Fruit fly (Drosophila melanogaster): Measurements from ENCODE around the gene CG13085.

Gene CG13085

DNA sequence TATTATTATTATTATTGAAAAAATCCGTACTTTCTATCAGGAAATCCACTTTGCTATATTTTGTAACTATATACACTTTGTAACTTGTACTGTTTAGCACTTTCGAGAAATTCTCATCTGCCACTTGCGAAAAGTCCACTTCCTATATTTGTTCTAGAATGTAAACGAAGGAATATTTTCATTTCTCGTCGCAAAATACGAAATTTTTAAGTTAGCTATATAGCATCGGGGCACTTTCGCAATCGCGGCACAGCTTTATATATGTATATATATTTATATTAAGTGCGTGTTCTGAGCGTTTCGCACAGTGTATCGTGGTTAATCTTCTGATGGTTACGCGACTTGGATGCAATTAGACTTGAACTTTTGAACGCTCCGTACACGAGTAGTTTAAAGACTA is 17.9 kb downstream of the CG13085 start, which contains the start of gene RanGAP:
Gene RanGAP, plus strand, starts transcription at position 169 of the 400 bp plus-strand sequence.
- TF ChIP-seq CG9705 (GFP tag; optimal IDR thresholded peaks at IDR 0.05) = no peak
- TF ChIP-seq OdsH (GFP tag; optimal IDR thresholded peaks at IDR 0.05) = no peak
- TF ChIP-seq Hr78 (GFP tag; optimal IDR thresholded peaks at IDR 0.05) = no peak
- no peak for TF ChIP-seq tai (GFP tag; optimal IDR thresholded peaks at IDR 0.05)
- no peak for TF ChIP-seq CrebA (GFP tag; optimal IDR thresholded peaks at IDR 0.05; ENCODE audit: borderline replicate concordance)
- no peak for TF ChIP-seq brk (GFP tag; optimal IDR thresholded peaks at IDR 0.05)
- TF ChIP-seq lola (GFP tag; optimal IDR thresholded peaks at IDR 0.05) = no peak
- TF ChIP-seq Jra (GFP tag; optimal IDR thresholded peaks at IDR 0.05) = no peak
- no peak for TF ChIP-seq Mio (GFP tag; optimal IDR thresholded peaks at IDR 0.05)
- no peak for TF ChIP-seq psq (GFP tag; optimal IDR thresholded peaks at IDR 0.05)
- no peak for TF ChIP-seq ey (GFP tag; optimal IDR thresholded peaks at IDR 0.05)
- TF ChIP-seq HLH106 (tag; optimal IDR thresholded peaks at IDR 0.05) = no peak

DNA sequence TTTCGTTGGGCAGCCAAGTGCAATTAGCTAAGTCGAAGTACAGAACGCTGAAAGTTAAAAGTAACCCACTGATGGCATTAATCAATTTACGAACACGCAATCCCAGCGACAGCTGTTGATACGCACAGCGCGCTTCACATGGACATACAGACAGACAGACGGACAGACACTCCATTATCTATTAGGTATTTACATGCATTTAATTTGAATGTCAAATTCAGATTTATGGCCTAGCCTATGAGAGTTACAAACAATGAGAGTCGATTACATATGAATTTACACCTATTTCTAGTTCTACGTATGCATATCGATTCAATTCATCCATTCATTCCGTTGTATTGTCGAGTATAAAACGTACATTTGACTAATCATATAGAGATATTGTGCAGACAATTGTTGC is 18.8 kb downstream of the CG13085 start, which contains the start of gene CG10237:
Gene CG10237, minus strand, starts transcription at position 101 of the 400 bp plus-strand sequence.
- TF ChIP-seq Abd-B (GFP tag; optimal IDR thresholded peaks at IDR 0.05) (no peak), pan (optimal IDR thresholded peaks at IDR 0.05) (no peak), woc (GFP tag; optimal IDR thresholded peaks at IDR 0.05) (no peak), jim (GFP tag; optimal IDR thresholded peaks at IDR 0.05) (no peak), Mio (GFP tag; optimal IDR thresholded peaks at IDR 0.05) (no peak), dsf (GFP tag; optimal IDR thresholded peaks at IDR 0.05; ENCODE audit: borderline replicate concordance) (no peak), dl (GFP tag; optimal IDR thresholded peaks at IDR 0.05; ENCODE audit: insufficient read depth in 1 of 2, partially characterized antibody in 2 of 2) (no peak), Rel (GFP tag; optimal IDR thresholded peaks at IDR 0.05) (no peak), Rel (tag; optimal IDR thresholded peaks at IDR 0.05) (no peak), tai (GFP tag; optimal IDR thresholded peaks at IDR 0.05) (no peak), Vsx2 (GFP tag; optimal IDR thresholded peaks at IDR 0.05; ENCODE audit: partially characterized antibody) (no peak), CG32264 (GFP tag; optimal IDR thresholded peaks at IDR 0.05) (no peak), dmrt93B (GFP tag; optimal IDR thresholded peaks at IDR 0.05) (no peak), psq (GFP tag; optimal IDR thresholded peaks at IDR 0.05) (no peak), usp (GFP tag; optimal IDR thresholded peaks at IDR 0.05) (no peak), Hr78 (GFP tag; optimal IDR thresholded peaks at IDR 0.05) (no peak), OdsH (GFP tag; optimal IDR thresholded peaks at IDR 0.05) (no peak), Sp1 (GFP tag; optimal IDR thresholded peaks at IDR 0.05) (no peak), N (GFP tag; optimal IDR thresholded peaks at IDR 0.05) (no peak)

DNA sequence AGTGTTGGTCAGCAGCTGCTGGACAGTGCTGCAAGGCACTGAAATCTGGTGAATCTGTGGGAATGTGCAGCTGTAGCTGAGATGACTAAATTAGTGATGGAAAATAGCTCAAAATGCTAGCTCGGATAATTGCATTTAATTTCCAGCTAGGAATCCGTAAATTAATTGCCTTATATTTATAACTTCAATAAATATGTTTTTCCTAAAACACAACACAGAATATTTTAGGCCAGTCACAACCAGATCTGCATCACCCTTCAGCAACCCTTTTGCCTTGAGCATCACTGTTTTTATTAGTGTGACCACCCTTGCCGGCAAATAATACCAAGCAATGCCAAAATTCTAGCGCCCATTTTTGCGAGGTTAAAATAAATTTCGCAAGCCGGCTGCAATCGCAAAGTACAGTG is 20.9 kb downstream of the CG13085 start, which contains the start of gene Hs2st:
Gene Hs2st, minus strand, starts transcription at position 17 of the 407 bp plus-strand sequence.
- TF ChIP-seq tai (GFP tag; optimal IDR thresholded peaks at IDR 0.05) (no peak), lola (GFP tag; optimal IDR thresholded peaks at IDR 0.05) (no peak), pan (optimal IDR thresholded peaks at IDR 0.05) (no peak), sv (GFP tag; optimal IDR thresholded peaks at IDR 0.05) (peak; percentile 94), woc (GFP tag; optimal IDR thresholded peaks at IDR 0.05) (peak; percentile 98), br (GFP tag; optimal IDR thresholded peaks at IDR 0.05) (peak; percentile 94), jim (GFP tag; optimal IDR thresholded peaks at IDR 0.05) (peak; percentile 88), Dif (GFP tag; optimal IDR thresholded peaks at IDR 0.05; ENCODE audit: partially characterized antibody) (no peak), Rel (GFP tag; optimal IDR thresholded peaks at IDR 0.05) (peak; percentile 31), Rel (tag; optimal IDR thresholded peaks at IDR 0.05) (peak; percentile 85), Hnf4 (GFP tag; optimal IDR thresholded peaks at IDR 0.05) (peak; percentile 97), rgr (GFP tag; optimal IDR thresholded peaks at IDR 0.05) (peak; percentile 96), Myc (optimal IDR thresholded peaks at IDR 0.05) (peak; percentile 99), sage (GFP tag; optimal IDR thresholded peaks at IDR 0.05) (no peak), GATAd (GFP tag; optimal IDR thresholded peaks at IDR 0.05) (peak; percentile 92), ey (GFP tag; optimal IDR thresholded peaks at IDR 0.05) (peak; percentile 95), usp (GFP tag; optimal IDR thresholded peaks at IDR 0.05) (no peak), OdsH (GFP tag; optimal IDR thresholded peaks at IDR 0.05) (peak; percentile 94), CrebA (GFP tag; optimal IDR thresholded peaks at IDR 0.05; ENCODE audit: borderline replicate concordance) (no peak), Abd-B (GFP tag; optimal IDR thresholded peaks at IDR 0.05) (no peak), fru (GFP tag; optimal IDR thresholded peaks at IDR 0.05) (peak; percentile 95), h (GFP tag; optimal IDR thresholded peaks at IDR 0.05) (peak; percentile 96), Hr78 (GFP tag; optimal IDR thresholded peaks at IDR 0.05) (no peak), dmrt93B (GFP tag; optimal IDR thresholded peaks at IDR 0.05) (peak; percentile 94), brk (GFP tag; optimal IDR thresholded peaks at IDR 0.05) (no peak), dl (GFP tag; optimal IDR thresholded peaks at IDR 0.05; ENCODE audit: insufficient read depth in 1 of 2, partially characterized antibody in 2 of 2) (no peak), N (GFP tag; optimal IDR thresholded peaks at IDR 0.05) (no peak), Jra (GFP tag; optimal IDR thresholded peaks at IDR 0.05) (peak; percentile 96), dsf (GFP tag; optimal IDR thresholded peaks at IDR 0.05; ENCODE audit: borderline replicate concordance) (peak; percentile 92), foxo (GFP tag; optimal IDR thresholded peaks at IDR 0.05) (peak; percentile 57 to 97), Hr83 (GFP tag; optimal IDR thresholded peaks at IDR 0.05; ENCODE audit: poor library complexity, severe bottlenecking) (peak; percentile 87), CG9705 (GFP tag; optimal IDR thresholded peaks at IDR 0.05) (peak; percentile 94), CG32264 (GFP tag; optimal IDR thresholded peaks at IDR 0.05) (peak; percentile 84), Mio (GFP tag; optimal IDR thresholded peaks at IDR 0.05) (peak; percentile 73), psq (GFP tag; optimal IDR thresholded peaks at IDR 0.05) (peak; percentile 87), Sp1 (GFP tag; optimal IDR thresholded peaks at IDR 0.05) (peak; percentile 89), Dfd (GFP tag; optimal IDR thresholded peaks at IDR 0.05) (no peak), HLH106 (tag; optimal IDR thresholded peaks at IDR 0.05) (peak; percentile 95), Vsx2 (GFP tag; optimal IDR thresholded peaks at IDR 0.05; ENCODE audit: partially characterized antibody) (no peak)
